Worm (Caenorhabditis elegans) whole organism, late embryonic: Measurements from ENCODE around the gene asp-3.

ENCODE experiments used
- C08G9.2 ChIP-seq: sonication (generic microtip); optimal IDR thresholded peaks from 2 replicates; lab custom pipeline; 2016; ENCODE audit warnings: mild to moderate bottlenecking, missing genetic modification characterization, moderate library complexity, missing compliant biosample characterization
- C38D4.7 ChIP-seq: fragments of 200-800 bp; sonication (Bioruptor generic); optimal IDR thresholded peaks from 2 replicates; lab custom pipeline; 2018; ENCODE audit warnings: mild to moderate bottlenecking, missing genetic modification characterization, moderate library complexity, missing compliant biosample characterization
- F13H6.1 ChIP-seq: sonication (generic microtip); optimal IDR thresholded peaks from 2 replicates; lab custom pipeline; 2016; ENCODE audit warnings: missing genetic modification characterization, missing compliant biosample characterization
- K09A11.1 ChIP-seq: sonication (generic microtip); optimal IDR thresholded peaks from 2 replicates; lab custom pipeline; 2017; ENCODE audit warnings: antibody characterized with exemption, mild to moderate bottlenecking, missing genetic modification characterization, missing compliant biosample characterization; ENCODE audit not compliant: insufficient read depth
- ahr-1 ChIP-seq: sonication (generic microtip); optimal IDR thresholded peaks from 2 replicates; lab custom pipeline; 2016; ENCODE audit warnings: missing genetic modification characterization, missing compliant biosample characterization
- ama-1 ChIP-seq: fragments of 150-350 bp; optimal IDR thresholded peaks from 2 replicates; lab custom pipeline; 2014
- ceh-18 ChIP-seq: sonication (generic microtip); optimal IDR thresholded peaks from 2 replicates; lab custom pipeline; 2016; ENCODE audit warnings: missing genetic modification characterization, missing compliant biosample characterization
- ceh-19 ChIP-seq: fragments of 200-800 bp; sonication (Bioruptor generic); optimal IDR thresholded peaks from 2 replicates; lab custom pipeline; 2018; ENCODE audit warnings: mild to moderate bottlenecking, missing genetic modification characterization, missing compliant biosample characterization
- ceh-22 ChIP-seq: sonication (generic microtip); optimal IDR thresholded peaks from 2 replicates; lab custom pipeline; 2017; ENCODE audit warnings: missing biosample characterization, missing genetic modification characterization
- ceh-30 ChIP-seq: fragments of 150-350 bp; optimal IDR thresholded peaks from 2 replicates; lab custom pipeline; 2014; ENCODE audit warnings: missing biosample characterization, missing genetic modification characterization
- ceh-31 ChIP-seq: sonication (generic microtip); optimal IDR thresholded peaks from 2 replicates; lab custom pipeline; 2016; ENCODE audit warnings: missing genetic modification characterization, missing compliant biosample characterization
- ceh-45 ChIP-seq: fragments of 200-800 bp; sonication (Bioruptor generic); IDR thresholded peaks from 2 replicates; pipeline ENCODE4 v1.3.6; 2022; ENCODE audit warnings: missing genetic modification reagents, missing genetic modification characterization, missing compliant biosample characterization
- ceh-9 ChIP-seq: sonication (generic microtip); optimal IDR thresholded peaks from 2 replicates; lab custom pipeline; 2016; ENCODE audit warnings: mild to moderate bottlenecking, missing genetic modification characterization, inconsistent platforms, missing compliant biosample characterization
- dve-1 ChIP-seq: sonication (generic microtip); optimal IDR thresholded peaks from 2 replicates; lab custom pipeline; 2017; ENCODE audit warnings: antibody characterized with exemption, mild to moderate bottlenecking, missing genetic modification characterization, missing compliant biosample characterization
- elt-2 ChIP-seq: sonication (generic microtip); optimal IDR thresholded peaks from 2 replicates; lab custom pipeline; 2016; ENCODE audit warnings: missing genetic modification reagents, missing genetic modification characterization, missing compliant biosample characterization
- ets-4 ChIP-seq: sonication (generic microtip); optimal IDR thresholded peaks from 2 replicates; lab custom pipeline; 2016; ENCODE audit warnings: missing genetic modification characterization, missing compliant biosample characterization
- eyg-1 ChIP-seq: sonication (generic microtip); optimal IDR thresholded peaks from 2 replicates; lab custom pipeline; 2016; ENCODE audit warnings: missing genotype, missing genetic modification characterization, missing compliant biosample characterization
- fax-1 ChIP-seq: sonication (generic microtip); optimal IDR thresholded peaks from 2 replicates; lab custom pipeline; 2016; ENCODE audit warnings: missing genotype, missing genetic modification characterization, missing compliant biosample characterization
- fkh-6 ChIP-seq: sonication (generic microtip); optimal IDR thresholded peaks from 2 replicates; lab custom pipeline; 2016; ENCODE audit warnings: missing genetic modification characterization, missing compliant biosample characterization
- hlh-15 ChIP-seq: sonication (generic microtip); optimal IDR thresholded peaks from 2 replicates; lab custom pipeline; 2016; ENCODE audit warnings: missing genetic modification characterization, missing compliant biosample characterization
- hlh-8 ChIP-seq: sonication (generic microtip); optimal IDR thresholded peaks from 2 replicates; lab custom pipeline; 2016; ENCODE audit warnings: missing genotype, missing genetic modification characterization, missing compliant biosample characterization
- lin-11 ChIP-seq: fragments of 200-800 bp; sonication (Bioruptor generic); optimal IDR thresholded peaks from 2 replicates; lab custom pipeline; 2018; ENCODE audit warnings: mild to moderate bottlenecking, missing genetic modification characterization, missing compliant biosample characterization
- madf-2 ChIP-seq: sonication (generic microtip); optimal IDR thresholded peaks from 2 replicates; lab custom pipeline; 2017; ENCODE audit warnings: missing genetic modification characterization, missing compliant biosample characterization
- nfya-1 ChIP-seq: sonication (generic microtip); optimal IDR thresholded peaks from 2 replicates; lab custom pipeline; 2017; ENCODE audit warnings: missing genetic modification characterization, mild to moderate bottlenecking, missing compliant biosample characterization, antibody characterized with exemption, moderate library complexity
- pha-2 ChIP-seq: sonication (generic microtip); optimal IDR thresholded peaks from 2 replicates; lab custom pipeline; 2017; ENCODE audit warnings: mild to moderate bottlenecking, missing genetic modification characterization, missing compliant biosample characterization
- pqm-1 ChIP-seq: sonication (generic microtip); optimal IDR thresholded peaks from 2 replicates; lab custom pipeline; 2016; ENCODE audit warnings: missing genetic modification characterization, missing compliant biosample characterization
- ref-2 ChIP-seq: sonication (generic microtip); optimal IDR thresholded peaks from 2 replicates; lab custom pipeline; 2016; ENCODE audit warnings: missing genetic modification characterization, missing compliant biosample characterization
- tbx-2 ChIP-seq: sonication (generic microtip); optimal IDR thresholded peaks from 2 replicates; lab custom pipeline; 2016; ENCODE audit warnings: missing genetic modification characterization, missing compliant biosample characterization
- unc-3 ChIP-seq, 2 experiments: fragments of 200-800 bp in 1 of 2; sonication (Bioruptor generic) in 1 of 2; sonication (generic microtip) in 1 of 2; conservative IDR thresholded peaks in 1 of 2; optimal IDR thresholded peaks in 1 of 2; 2 replicates each; pipeline versions ENCODE4 v1.3.6 to Lab custom; 2016 to 2022; ENCODE audit warnings: missing compliant biosample characterization in 2 of 2, missing genetic modification characterization in 2 of 2, missing genetic modification reagents in 1 of 2
- unc-55 ChIP-seq: sonication (generic microtip); optimal IDR thresholded peaks from 2 replicates; lab custom pipeline; 2017; ENCODE audit warnings: missing biosample characterization, missing genetic modification reagents, missing genetic modification characterization

Gene asp-3

DNA sequence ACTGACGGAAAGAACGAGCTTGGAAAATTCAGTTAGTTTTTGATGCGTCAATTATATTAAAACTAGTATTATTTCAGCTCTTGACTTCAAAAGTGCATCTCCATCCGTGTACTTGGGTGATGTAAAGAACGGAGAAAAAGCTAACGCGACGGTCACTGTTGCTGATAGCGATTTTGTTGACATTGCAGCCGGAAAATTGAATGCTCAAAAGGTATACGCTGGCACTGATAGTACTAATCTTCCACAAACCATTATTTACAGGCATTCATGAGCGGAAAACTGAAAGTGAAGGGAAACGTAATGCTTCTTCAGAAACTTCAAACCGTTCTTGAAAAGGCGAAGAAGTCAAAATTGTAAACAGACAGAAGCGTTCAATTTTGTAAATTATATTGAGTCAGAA is 28.8 kb downstream of the asp-3 start:
- TF ChIP-seq nfya-1 (tag; lab: Kevin White, UChicago) (no peak), pha-2 (no peak), elt-2 (peak; percentile 2), ets-4 (tag; lab: Kevin White, UChicago) (no peak), unc-3 (GFP tag; conservative IDR thresholded peaks at IDR 0.05; lab: Robert Waterston, UW) (no peak), unc-3 (tag; optimal IDR thresholded peaks at IDR 0.05; lab: Kevin White, UChicago) (no peak), ref-2 (no peak), fkh-6 (tag; lab: Kevin White, UChicago) (no peak), ahr-1 (no peak)

DNA sequence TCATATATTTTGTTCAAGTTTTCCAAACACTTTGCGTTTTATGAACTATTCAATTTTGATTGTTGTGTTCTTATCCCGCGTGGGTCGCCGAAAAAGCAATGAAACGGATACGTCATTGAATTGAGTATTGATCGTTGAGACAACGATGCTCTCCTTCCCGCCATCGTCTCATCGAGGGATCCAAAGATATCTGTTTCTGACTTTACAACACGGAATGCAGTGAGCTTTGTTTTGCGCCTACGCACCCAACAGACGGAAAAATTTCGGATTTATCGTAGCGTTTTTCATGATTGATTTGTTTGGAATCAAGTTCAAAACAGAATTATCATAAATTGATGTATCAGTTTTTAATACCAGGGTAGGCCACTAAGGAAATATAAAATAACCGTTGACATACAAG is 31.7 kb downstream of the asp-3 start:
- TF ChIP-seq eyg-1, result no peak
- no peak for TF ChIP-seq ceh-31 (tag; lab: Kevin White, UChicago)
- no peak for TF ChIP-seq ama-1 (lab: Kevin White, UChicago)
- TF ChIP-seq ceh-9 (tag; lab: Kevin White, UChicago), result no peak
- TF ChIP-seq hlh-15, result no peak
- no peak for TF ChIP-seq madf-2
- no peak for TF ChIP-seq ceh-30 (tag; lab: Kevin White, UChicago)
- TF ChIP-seq ahr-1, result no peak
- TF ChIP-seq K09A11.1, result no peak

DNA sequence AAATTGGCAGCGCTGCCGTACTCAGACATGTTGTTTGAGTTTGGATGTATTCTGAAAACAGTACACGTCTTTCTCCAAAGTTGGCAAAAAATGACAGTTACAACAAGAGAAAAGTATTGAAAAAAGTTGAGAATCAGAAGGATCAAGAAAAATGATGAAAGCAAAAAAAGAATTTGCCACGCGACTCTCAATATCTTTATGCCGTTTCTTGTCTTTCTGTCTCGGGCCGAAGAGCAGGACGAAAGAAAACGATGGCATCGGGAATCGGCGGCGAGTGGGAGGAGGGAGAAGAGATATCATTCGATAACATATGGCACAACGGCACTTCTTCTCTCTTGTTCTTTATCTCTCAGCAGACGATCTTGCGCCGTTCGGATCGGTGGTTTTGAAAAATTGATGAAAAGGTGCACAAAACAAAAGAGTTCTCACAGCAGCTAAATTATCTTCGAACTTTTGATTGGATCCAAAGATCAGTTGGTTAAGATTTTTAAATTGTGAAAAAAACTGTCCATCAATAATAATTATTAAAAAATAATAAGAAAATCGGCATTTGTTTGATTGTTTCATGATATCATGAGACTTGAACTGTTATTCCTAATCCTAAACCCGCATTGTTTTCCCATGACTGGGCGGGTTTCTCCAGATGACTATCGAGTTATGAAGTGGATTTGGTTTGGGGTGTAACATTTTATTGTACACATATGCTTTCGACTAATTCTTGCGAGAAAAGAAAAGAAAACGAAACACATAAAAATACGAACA is 32.5 kb downstream of the asp-3 start, which contains the start of gene gei-15:
gei-15 (minus strand) TSS at position 51 of the 762 bp plus-strand sequence.
- TF ChIP-seq ceh-18 (tag; lab: Kevin White, UChicago) (peak; percentile 7), ceh-45 (GFP tag; lab: Robert Waterston, UW) (no peak)

DNA sequence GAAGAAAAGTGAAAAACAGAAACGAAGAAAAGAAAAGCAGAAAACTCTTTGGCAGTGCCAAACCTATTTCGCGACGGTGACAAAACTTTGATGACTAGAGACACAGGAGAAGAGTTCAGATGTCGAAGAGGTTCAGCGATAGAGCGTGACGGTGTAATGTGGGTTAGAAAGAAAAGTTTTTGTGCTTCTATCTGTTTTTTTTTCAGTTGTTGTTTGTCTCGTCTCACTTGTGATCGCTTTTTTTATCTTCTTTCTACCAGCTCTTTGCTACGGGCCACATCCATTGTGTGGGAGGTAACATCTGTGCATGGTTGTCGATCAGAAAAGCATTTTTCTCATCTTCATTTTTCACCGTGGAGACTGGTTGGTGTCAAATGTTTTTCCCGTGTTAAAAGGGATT is 35.0 kb downstream of the asp-3 start, which contains the start of gene F41B4.1:
F41B4.1 (minus strand) TSS at position 23 of the 400 bp plus-strand sequence.
- TF ChIP-seq fax-1 (tag; lab: Kevin White, UChicago), result no peak
- TF ChIP-seq ceh-18 (tag; lab: Kevin White, UChicago), result peak; percentile 50
- TF ChIP-seq madf-2, result no peak
- no peak for TF ChIP-seq pqm-1
- no peak for TF ChIP-seq fkh-6 (tag; lab: Kevin White, UChicago)
- no peak for TF ChIP-seq hlh-8
- no peak for TF ChIP-seq ceh-45 (GFP tag; lab: Robert Waterston, UW)
- TF ChIP-seq C38D4.7 (GFP tag; lab: Kevin White, UChicago), result no peak

DNA sequence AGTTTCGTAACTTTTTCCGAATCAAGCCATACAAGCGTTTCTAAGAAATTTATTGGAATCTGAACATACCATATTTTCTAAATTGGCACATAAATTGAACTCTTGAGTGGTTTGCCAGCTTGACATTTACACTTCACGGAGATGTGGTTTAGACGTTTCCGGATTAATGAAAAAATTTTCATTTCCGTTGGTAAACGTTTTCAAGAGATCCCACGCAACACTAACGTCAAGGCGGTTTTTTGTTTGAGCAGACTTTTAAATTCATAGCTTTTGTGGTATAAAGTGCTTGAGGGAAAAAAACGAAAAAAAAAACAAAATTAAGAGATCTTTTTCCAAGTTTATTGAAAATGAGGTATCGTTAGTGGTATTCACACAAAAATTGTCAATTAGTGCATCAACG is 44.3 kb downstream of the asp-3 start, which contains the start of gene F41B4.2:
F41B4.2 (minus strand) TSS at position 101 of the 400 bp plus-strand sequence.
- TF ChIP-seq K09A11.1 (no peak), ceh-18 (tag; lab: Kevin White, UChicago) (no peak), ceh-9 (tag; lab: Kevin White, UChicago) (no peak), C08G9.2 (tag; lab: Kevin White, UChicago) (no peak), C38D4.7 (GFP tag; lab: Kevin White, UChicago) (no peak), pqm-1 (no peak), nfya-1 (tag; lab: Kevin White, UChicago) (no peak), ceh-22 (no peak), hlh-8 (no peak), tbx-2 (tag; lab: Kevin White, UChicago) (no peak), ets-4 (tag; lab: Kevin White, UChicago) (no peak), ceh-45 (GFP tag; lab: Robert Waterston, UW) (no peak), ceh-19 (GFP tag; lab: Kevin White, UChicago) (no peak), dve-1 (tag; lab: Kevin White, UChicago) (no peak), lin-11 (tag; lab: Kevin White, UChicago) (no peak), unc-55 (GFP tag; lab: Kevin White, UChicago) (no peak), hlh-15 (no peak)

DNA sequence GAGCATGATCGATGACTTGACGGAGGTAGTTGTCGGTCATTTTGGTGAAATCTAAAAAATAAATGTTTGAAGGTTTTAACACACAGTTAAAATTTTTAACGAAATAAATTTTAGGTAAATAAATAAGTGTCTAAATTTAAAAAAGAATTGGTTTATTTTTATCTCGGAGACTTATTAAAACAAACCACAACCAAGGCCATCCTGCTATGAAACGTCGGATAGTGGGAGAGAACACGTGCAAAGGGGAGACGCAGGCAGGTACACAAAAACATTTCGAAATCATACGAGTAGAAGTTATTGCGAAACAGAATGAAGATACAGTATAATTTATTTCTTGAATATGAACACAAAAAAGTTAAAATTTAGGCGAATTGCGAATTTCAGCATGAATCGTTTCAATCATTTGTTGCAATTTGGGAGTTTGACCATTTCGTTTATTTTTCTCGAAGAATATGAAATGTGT is 45.2 kb downstream of the asp-3 start, which contains the start of gene F41B4.3:
F41B4.3 (minus strand) TSS at position 51 of the 463 bp plus-strand sequence.
- no peak for TF ChIP-seq F13H6.1 (tag; lab: Kevin White, UChicago)
